Worm (Caenorhabditis elegans): ENCODE measurements around the gene bus-19.

Gene bus-19

DNA sequence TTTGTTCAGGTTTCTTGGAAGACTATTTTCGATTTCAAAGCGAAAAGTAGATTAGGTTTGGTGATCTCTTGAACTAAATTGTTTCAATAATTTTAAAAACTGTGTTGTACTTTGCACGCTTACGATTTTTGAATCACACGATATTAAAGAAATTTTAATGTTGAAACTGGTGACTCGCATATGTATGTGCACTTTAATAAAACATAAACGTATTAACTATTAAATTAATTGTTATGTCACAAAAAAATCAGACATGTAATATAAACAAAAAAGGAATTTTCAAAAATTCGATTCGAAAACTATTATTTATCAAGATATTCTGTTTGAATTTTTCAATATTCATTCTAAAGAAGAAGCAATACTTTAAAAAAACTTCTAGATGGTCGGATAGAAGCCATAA lies 44.6 kb upstream of the bus-19 start, which contains the start of gene ugt-15:
Gene ugt-15, plus strand, starts transcription at position 301 of the 400 bp plus-strand sequence.
- no peak for TF ChIP-seq dmd-9 (GFP tag; IDR thresholded peaks at IDR 0.05)
- TF ChIP-seq ama-1 (optimal IDR thresholded peaks at IDR 0.05) = no peak
- no peak for TF ChIP-seq set-16 (GFP tag; IDR thresholded peaks at IDR 0.05)
- TF ChIP-seq nhr-41 (GFP tag; IDR thresholded peaks at IDR 0.05) = no peak
- no peak for TF ChIP-seq dmd-6 (GFP tag; IDR thresholded peaks at IDR 0.05)
- no peak for TF ChIP-seq unc-130 (GFP tag; optimal IDR thresholded peaks at IDR 0.05)
- no peak for TF ChIP-seq nhr-25 (tag; optimal IDR thresholded peaks at IDR 0.05; ENCODE audit: borderline replicate concordance, insufficient read depth)
- TF ChIP-seq ztf-11 (tag; optimal IDR thresholded peaks at IDR 0.05) = no peak
- TF ChIP-seq lsy-2 (tag; optimal IDR thresholded peaks at IDR 0.05) = no peak
- TF ChIP-seq ztf-7 (tag; optimal IDR thresholded peaks at IDR 0.05) = no peak
- TF ChIP-seq hif-1 (tag; optimal IDR thresholded peaks at IDR 0.05) = no peak
- TF ChIP-seq spr-3 (GFP tag; optimal IDR thresholded peaks at IDR 0.05) = no peak
- TF ChIP-seq F37D6.2 (tag; optimal IDR thresholded peaks at IDR 0.05) = no peak
- no peak for TF ChIP-seq daf-16 (GFP tag; optimal IDR thresholded peaks at IDR 0.05)
- no peak for TF ChIP-seq daf-16 (tag; optimal IDR thresholded peaks at IDR 0.05)
- TF ChIP-seq gei-8 (GFP tag; optimal IDR thresholded peaks at IDR 0.05) = no peak
- no peak for TF ChIP-seq lin-38 (GFP tag; IDR thresholded peaks at IDR 0.05)

DNA sequence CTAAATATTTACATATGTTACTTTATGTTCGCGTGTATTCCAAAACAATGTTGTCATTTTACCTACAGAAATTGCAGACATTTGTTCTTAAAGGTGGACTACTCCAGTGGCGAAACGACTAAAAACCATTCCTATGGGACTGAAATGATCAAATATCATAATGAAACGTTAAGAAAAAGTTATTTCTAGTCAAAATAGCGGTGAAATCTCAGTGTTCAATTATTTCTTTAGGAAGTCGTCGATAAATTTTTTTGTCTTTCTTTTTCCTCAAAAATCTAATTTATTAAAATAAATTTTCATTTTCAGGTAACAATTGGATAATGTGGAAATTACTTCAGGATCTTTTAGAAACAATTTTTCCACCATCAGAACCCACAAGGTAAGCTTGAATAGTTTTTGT lies 36.5 kb upstream of the bus-19 start, which contains the start of gene C44H9.4:
Gene C44H9.4, plus strand, starts transcription at position 301 of the 400 bp plus-strand sequence.
- TF ChIP-seq Y75B8A.6 (GFP tag; IDR thresholded peaks at IDR 0.05) (no peak), lin-13 (GFP tag; optimal IDR thresholded peaks at IDR 0.05) (no peak), gei-8 (GFP tag; optimal IDR thresholded peaks at IDR 0.05) (no peak), pha-4 (GFP tag; IDR thresholded peaks at IDR 0.05) (no peak), pha-4 (tag; optimal IDR thresholded peaks at IDR 0.05) (no peak), lir-3 (tag; optimal IDR thresholded peaks at IDR 0.05) (no peak), zip-2 (tag; optimal IDR thresholded peaks at IDR 0.05) (no peak), daf-19 (GFP tag; conservative IDR thresholded peaks at IDR 0.05) (no peak), sdz-12 (GFP tag; optimal IDR thresholded peaks at IDR 0.05) (no peak), ctbp-1 (GFP tag; IDR thresholded peaks at IDR 0.05) (no peak), fkh-10 (GFP tag; optimal IDR thresholded peaks at IDR 0.05) (no peak), snpc-4 (tag; optimal IDR thresholded peaks at IDR 0.05) (no peak), nhr-237 (tag; optimal IDR thresholded peaks at IDR 0.05) (no peak), hif-1 (tag; optimal IDR thresholded peaks at IDR 0.05) (no peak), ceh-44 (GFP tag; IDR thresholded peaks at IDR 0.05) (no peak)

DNA sequence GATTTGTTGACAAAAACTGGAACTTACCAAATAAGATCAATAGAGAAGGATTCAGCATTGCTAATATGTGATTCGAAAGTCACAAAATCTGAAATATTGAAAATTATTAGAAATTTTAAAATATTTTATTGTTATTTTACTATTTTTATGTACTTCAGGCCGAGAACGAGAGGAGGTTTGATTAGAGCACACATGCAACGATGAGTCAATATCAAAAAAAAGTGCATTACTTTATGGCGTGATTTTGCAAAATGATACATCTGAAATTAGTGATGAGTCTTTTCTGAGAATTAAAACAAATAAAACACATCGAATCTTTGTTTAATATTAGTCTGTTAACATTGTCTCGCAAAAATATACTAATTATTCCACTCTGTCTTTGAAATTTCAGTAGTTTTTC lies 27.1 kb upstream of the bus-19 start:
- no peak for TF ChIP-seq spr-1 (tag; optimal IDR thresholded peaks at IDR 0.05)
- no peak for TF ChIP-seq daf-16 (GFP tag; optimal IDR thresholded peaks at IDR 0.05)
- peak; percentile 6 for TF ChIP-seq daf-16 (tag; optimal IDR thresholded peaks at IDR 0.05)

- TF ChIP-seq zfp-2 (tag; optimal IDR thresholded peaks at IDR 0.05) = no peak
- no peak for TF ChIP-seq set-16 (GFP tag; IDR thresholded peaks at IDR 0.05)
- TF ChIP-seq egl-27 (tag; optimal IDR thresholded peaks at IDR 0.05) = no peak
- no peak for TF ChIP-seq daf-8 (GFP tag; IDR thresholded peaks at IDR 0.05)
- TF ChIP-seq D1046.2 (GFP tag; IDR thresholded peaks at IDR 0.05) = no peak
- peak; percentile 14 for TF ChIP-seq dve-1 (tag; optimal IDR thresholded peaks at IDR 0.05; ENCODE audit: insufficient read depth)
- no peak for TF ChIP-seq ces-1 (GFP tag; optimal IDR thresholded peaks at IDR 0.05)
- no peak for TF ChIP-seq jun-1 (tag; optimal IDR thresholded peaks at IDR 0.05)
- TF ChIP-seq pqm-1 (tag; optimal IDR thresholded peaks at IDR 0.05) = no peak
- TF ChIP-seq daf-16 (GFP tag; optimal IDR thresholded peaks at IDR 0.05) = no peak
- peak; percentile 47 for TF ChIP-seq daf-16 (tag; optimal IDR thresholded peaks at IDR 0.05)
- TF ChIP-seq dpl-1 (GFP tag; optimal IDR thresholded peaks at IDR 0.05) = no peak
- TF ChIP-seq gei-8 (GFP tag; optimal IDR thresholded peaks at IDR 0.05) = no peak
Measured at ce11 chrV:12845247-12845646, 26.6 kb upstream of the bus-19 start, which contains the start of gene C44H9.6. C44H9.6 (minus strand) TSS chrV:12845347.

Data from whole organism, L4 larva.